Fruit fly (Drosophila melanogaster): Measurements from ENCODE around the gene MED18.

- TF ChIP-seq lz (GFP tag; optimal IDR thresholded peaks at IDR 0.05) (no peak), dac (GFP tag; optimal IDR thresholded peaks at IDR 0.05) (no peak)
These were observed 15.1 kb downstream of the MED18 start for dm6 chrX:1880779-1881178.

All from whole organism, prepupa.